Fruit fly (Drosophila melanogaster) whole organism, embryonic: ENCODE results near the gene ova.

Experiments used
- Ada2b ChIP-seq: fragments of 200-800 bp; sonication (Bioruptor generic); IDR thresholded peaks from 2 replicates; pipeline ENCODE4 v1.3.6; 2022; ENCODE audit warnings: missing biosample characterization, missing genetic modification characterization
- BtbVII ChIP-seq: fragments of 200-800 bp; sonication (Bioruptor generic); optimal IDR thresholded peaks from 3 replicates; lab custom pipeline; 2017; ENCODE audit warnings: missing biosample characterization, mild to moderate bottlenecking, missing genetic modification characterization
- CG10979 ChIP-seq: fragments of 200-800 bp; sonication (Bioruptor generic); optimal IDR thresholded peaks from 2 replicates; lab custom pipeline; 2018; ENCODE audit warnings: missing biosample characterization, mild to moderate bottlenecking, missing genetic modification characterization, moderate library complexity
- CG11504 ChIP-seq: fragments of 200-800 bp; sonication (Bioruptor generic); optimal IDR thresholded peaks from 3 replicates; lab custom pipeline; 2019; ENCODE audit warnings: missing biosample characterization, mild to moderate bottlenecking, missing genetic modification characterization, moderate library complexity
- CG1233 ChIP-seq: fragments of 200-800 bp; sonication (Bioruptor generic); optimal IDR thresholded peaks from 4 replicates; lab custom pipeline; 2018; ENCODE audit warnings: missing biosample characterization, mild to moderate bottlenecking, missing genetic modification characterization
- CG12659 ChIP-seq: fragments of 200-800 bp; sonication (Bioruptor generic); optimal IDR thresholded peaks from 3 replicates; lab custom pipeline; 2017; ENCODE audit warnings: mild to moderate bottlenecking, missing biosample characterization, missing genetic modification reagents, missing genetic modification characterization
- CG12744 ChIP-seq: fragments of 200-800 bp; sonication (Bioruptor generic); optimal IDR thresholded peaks from 2 replicates; lab custom pipeline; 2016; ENCODE audit warnings: missing biosample characterization, missing genetic modification characterization
- CG13624 ChIP-seq: fragments of 200-800 bp; sonication (Bioruptor generic); optimal IDR thresholded peaks from 2 replicates; lab custom pipeline; 2016; ENCODE audit warnings: missing biosample characterization, missing genetic modification characterization
- CG17612 ChIP-seq: fragments of 200-800 bp; sonication (Bioruptor generic); IDR thresholded peaks from 2 replicates; pipeline ENCODE4 v1.3.6; 2022; ENCODE audit warnings: missing biosample characterization, missing genetic modification characterization
- CG17912 ChIP-seq: fragments of 200-800 bp; sonication (Bioruptor generic); optimal IDR thresholded peaks from 2 replicates; lab custom pipeline; 2018; ENCODE audit warnings: missing biosample characterization, mild to moderate bottlenecking, missing genetic modification characterization
- CG18619 ChIP-seq: fragments of 200-800 bp; sonication (Bioruptor generic); optimal IDR thresholded peaks from 3 replicates; lab custom pipeline; 2017; ENCODE audit warnings: missing biosample characterization, mild to moderate bottlenecking, missing genetic modification characterization
- CG2129 ChIP-seq: fragments of 200-800 bp; sonication (Bioruptor generic); IDR thresholded peaks from 2 replicates; pipeline ENCODE4 v1.3.6; 2022; ENCODE audit warnings: missing biosample characterization, missing genetic modification characterization; ENCODE audit not compliant: partially characterized antibody
- CG2678 ChIP-seq: fragments of 200-800 bp; sonication (Bioruptor generic); optimal IDR thresholded peaks from 3 replicates; lab custom pipeline; 2019; ENCODE audit warnings: missing biosample characterization, mild to moderate bottlenecking, missing genetic modification characterization, moderate library complexity
- CG4328 ChIP-seq: fragments of 200-800 bp; sonication (Bioruptor generic); optimal IDR thresholded peaks from 3 replicates; lab custom pipeline; 2017; ENCODE audit warnings: missing biosample characterization, missing genetic modification reagents, missing genetic modification characterization
- CG43689 ChIP-seq: fragments of 200-800 bp; sonication (Bioruptor generic); IDR thresholded peaks from 2 replicates; pipeline ENCODE4 v1.3.6; 2022; ENCODE audit warnings: missing biosample characterization, missing genetic modification characterization
- CG6175 ChIP-seq: fragments of 200-800 bp; sonication (Bioruptor generic); IDR thresholded peaks from 3 replicates; pipeline ENCODE4 v1.3.6; 2022; ENCODE audit warnings: missing biosample characterization, missing genetic modification characterization
- CG6765 ChIP-seq: fragments of 200-800 bp; sonication (Bioruptor generic); optimal IDR thresholded peaks from 3 replicates; lab custom pipeline; 2017; ENCODE audit warnings: missing biosample characterization, mild to moderate bottlenecking, missing genetic modification characterization
- CG7556 ChIP-seq: fragments of 200-800 bp; sonication (Bioruptor generic); optimal IDR thresholded peaks from 2 replicates; lab custom pipeline; 2017; ENCODE audit warnings: missing biosample characterization, mild to moderate bottlenecking, missing genetic modification characterization
- CG9215 ChIP-seq: fragments of 200-800 bp; sonication (Bioruptor generic); IDR thresholded peaks from 2 replicates; pipeline ENCODE4 v1.3.6; 2022; ENCODE audit warnings: missing biosample characterization, missing genetic modification characterization
- CG9609 ChIP-seq: fragments of 200-800 bp; sonication (Bioruptor generic); optimal IDR thresholded peaks from 3 replicates; lab custom pipeline; 2016; ENCODE audit warnings: missing biosample characterization, missing genetic modification characterization
- CG9932 ChIP-seq: fragments of 200-800 bp; sonication (Bioruptor generic); IDR thresholded peaks from 2 replicates; pipeline ENCODE4 v1.3.6; 2022; ENCODE audit warnings: missing biosample characterization, missing genetic modification characterization
- CHES-1-like ChIP-seq: fragments of 200-800 bp; sonication (Bioruptor generic); optimal IDR thresholded peaks from 2 replicates; lab custom pipeline; 2016; ENCODE audit warnings: missing biosample characterization, missing genetic modification characterization
- Deaf1 ChIP-seq: fragments of 200-800 bp; optimal IDR thresholded peaks from 3 replicates; lab custom pipeline; 2019; ENCODE audit warnings: missing biosample characterization, mild to moderate bottlenecking, missing genetic modification characterization, moderate library complexity
- Dref ChIP-seq: fragments of 200-800 bp; sonication (Bioruptor generic); IDR thresholded peaks from 2 replicates; pipeline ENCODE4 v1.3.6; 2022; ENCODE audit warnings: missing biosample characterization, missing genetic modification characterization
- Hmr ChIP-seq: fragments of 200-800 bp; sonication (Bioruptor generic); optimal IDR thresholded peaks from 3 replicates; lab custom pipeline; 2017; ENCODE audit warnings: mild to moderate bottlenecking, missing biosample characterization, missing genetic modification reagents, missing genetic modification characterization
- Hr51 ChIP-seq, 2 experiments: fragments of 200-800 bp; sonication (Bioruptor generic); optimal IDR thresholded peaks; 2 replicates in 1 of 2; 3 replicates in 1 of 2; lab custom pipeline; 2016 to 2018; ENCODE audit warnings: missing biosample characterization in 2 of 2, missing genetic modification characterization in 2 of 2, mild to moderate bottlenecking in 1 of 2, moderate library complexity in 1 of 2
- Hr78 ChIP-seq, 2 experiments: fragments of 200-800 bp in 1 of 2; fragments of >200 bp in 1 of 2; sonication (Bioruptor generic) in 1 of 2; optimal IDR thresholded peaks; 2 replicates each; lab custom pipeline; 2017 to 2019; ENCODE audit warnings: missing biosample characterization in 2 of 2, missing genetic modification characterization in 2 of 2, mild to moderate bottlenecking in 1 of 2, moderate library complexity in 1 of 2
- Hsf ChIP-seq: fragments of 200-800 bp; sonication (Bioruptor generic); optimal IDR thresholded peaks from 3 replicates; lab custom pipeline; 2016; ENCODE audit warnings: missing biosample characterization, missing genetic modification characterization
- Lim3 ChIP-seq: fragments of 200-800 bp; sonication (Bioruptor generic); IDR thresholded peaks from 2 replicates; pipeline ENCODE4 v1.3.6; 2022; ENCODE audit warnings: missing biosample characterization, missing genetic modification characterization
- Max ChIP-seq: fragments of 200-800 bp; sonication (Bioruptor generic); optimal IDR thresholded peaks from 2 replicates; lab custom pipeline; 2016; ENCODE audit warnings: missing biosample characterization, mild to moderate bottlenecking, missing genetic modification characterization
- Meics ChIP-seq: fragments of 200-800 bp; sonication (Bioruptor generic); optimal IDR thresholded peaks from 2 replicates; lab custom pipeline; 2017; ENCODE audit warnings: missing biosample characterization, mild to moderate bottlenecking, missing genetic modification characterization
- Myb ChIP-seq: fragments of 200-800 bp; sonication (Bioruptor generic); optimal IDR thresholded peaks from 2 replicates; lab custom pipeline; 2016; ENCODE audit warnings: missing biosample characterization, missing genetic modification characterization
- Oli ChIP-seq: fragments of 200-800 bp; sonication (Bioruptor generic); optimal IDR thresholded peaks from 2 replicates; lab custom pipeline; 2018; ENCODE audit warnings: missing biosample characterization, mild to moderate bottlenecking, missing genetic modification characterization, moderate library complexity
- Optix ChIP-seq: fragments of 200-800 bp; sonication (Bioruptor generic); IDR thresholded peaks from 3 replicates; pipeline ENCODE4 v1.3.6; 2022; ENCODE audit warnings: missing biosample characterization, missing genetic modification characterization
- Side ChIP-seq: fragments of 200-800 bp; sonication (Bioruptor generic); optimal IDR thresholded peaks from 2 replicates; lab custom pipeline; 2016; ENCODE audit warnings: missing biosample characterization, missing genetic modification characterization
- abd-A ChIP-seq: fragments of 200-800 bp; sonication (Bioruptor generic); optimal IDR thresholded peaks from 3 replicates; lab custom pipeline; 2019; ENCODE audit warnings: missing biosample characterization, mild to moderate bottlenecking, missing genetic modification characterization, moderate library complexity
- ac ChIP-seq: fragments of 200-800 bp; sonication (Bioruptor generic); optimal IDR thresholded peaks from 3 replicates; lab custom pipeline; 2017; ENCODE audit warnings: missing biosample characterization, mild to moderate bottlenecking, missing genetic modification characterization
- chn ChIP-seq: fragments of 200-800 bp; sonication (Bioruptor generic); optimal IDR thresholded peaks from 2 replicates; lab custom pipeline; 2016; ENCODE audit warnings: missing biosample characterization, missing genetic modification characterization
- ewg ChIP-seq: fragments of 200-800 bp; sonication (Bioruptor generic); optimal IDR thresholded peaks from 3 replicates; lab custom pipeline; 2017; ENCODE audit warnings: mild to moderate bottlenecking, missing biosample characterization, missing genetic modification reagents, missing genetic modification characterization
- gfzf ChIP-seq: fragments of 200-800 bp; sonication (Bioruptor generic); optimal IDR thresholded peaks from 2 replicates; lab custom pipeline; 2016; ENCODE audit warnings: missing biosample characterization, mild to moderate bottlenecking, missing genetic modification characterization, moderate library complexity
- pum ChIP-seq: fragments of 200-800 bp; sonication (Bioruptor generic); optimal IDR thresholded peaks from 2 replicates; lab custom pipeline; 2016; ENCODE audit warnings: missing biosample characterization, missing genetic modification characterization
- pzg ChIP-seq: fragments of 200-800 bp; sonication (Bioruptor generic); optimal IDR thresholded peaks from 3 replicates; lab custom pipeline; 2018; ENCODE audit warnings: missing biosample characterization, mild to moderate bottlenecking, missing genetic modification characterization, moderate library complexity
- rib ChIP-seq: fragments of 200-800 bp; sonication (Bioruptor generic); IDR thresholded peaks from 2 replicates; pipeline ENCODE4 v1.3.6; 2022; ENCODE audit warnings: missing biosample characterization, missing genetic modification characterization
- row ChIP-seq: fragments of 200-800 bp; sonication (Bioruptor generic); IDR thresholded peaks from 3 replicates; pipeline ENCODE4 v1.3.6; 2022; ENCODE audit warnings: missing biosample characterization, missing genetic modification characterization
- sd ChIP-seq: fragments of 200-800 bp; sonication (Bioruptor generic); optimal IDR thresholded peaks from 3 replicates; lab custom pipeline; 2018; ENCODE audit warnings: missing biosample characterization, mild to moderate bottlenecking, missing genetic modification characterization, moderate library complexity
- sens ChIP-seq: fragments of 200-800 bp; sonication (Bioruptor generic); peaks from one replicate; lab custom pipeline; 2016; ENCODE audit warnings: missing biosample characterization, missing genetic modification characterization
- sob ChIP-seq: fragments of 200-800 bp; sonication (Bioruptor generic); IDR thresholded peaks from 2 replicates; pipeline ENCODE4 v1.3.6; 2022; ENCODE audit warnings: missing biosample characterization, missing genetic modification characterization
- tll ChIP-seq, 2 experiments: fragments of 200-800 bp in 1 of 2; fragments of >200 bp in 1 of 2; sonication (Bioruptor generic) in 1 of 2; optimal IDR thresholded peaks; 2 replicates each; lab custom pipeline; 2017 to 2019; ENCODE audit warnings: missing biosample characterization in 2 of 2, missing genetic modification characterization in 2 of 2, mild to moderate bottlenecking in 1 of 2, moderate library complexity in 1 of 2
- usp ChIP-seq: fragments of >200 bp; optimal IDR thresholded peaks from 2 replicates; lab custom pipeline; 2017; ENCODE audit warnings: missing biosample characterization, missing genetic modification characterization
- zfh2 ChIP-seq: fragments of 200-800 bp; sonication (Bioruptor generic); optimal IDR thresholded peaks from 2 replicates; lab custom pipeline; 2016; ENCODE audit warnings: missing biosample characterization, missing genetic modification characterization

Gene ova

dm6 chr2L:10237725-10238446, 6.4 kb upstream of the ova start, which contains the start of gene mthl15 (continued):
- TF ChIP-seq Oli, result no peak
- TF ChIP-seq pzg (GFP tag; lab: Kevin White, UChicago), result no peak
- no peak for TF ChIP-seq Side
- TF ChIP-seq CG2129 (GFP tag; lab: Robert Waterston, UW), result no peak
- no peak for TF ChIP-seq CG12744
- peak; percentile 72 for TF ChIP-seq Deaf1 (tag; lab: Kevin White, UChicago)
- no peak for TF ChIP-seq Optix
- TF ChIP-seq Hsf (GFP tag; lab: Kevin White, UChicago), result no peak
- no peak for TF ChIP-seq CG10979 (tag; lab: Kevin White, UChicago)
- no peak for TF ChIP-seq CG13624 (GFP tag; lab: Kevin White, UChicago)
- TF ChIP-seq pum (GFP tag; lab: Kevin White, UChicago), result no peak
- TF ChIP-seq Dref (GFP tag; lab: Robert Waterston, UW), result no peak
- no peak for TF ChIP-seq zfh2 (GFP tag; lab: Kevin White, UChicago)
- TF ChIP-seq usp (GFP tag; lab: Kevin White, UChicago), result no peak
- TF ChIP-seq Lim3 (GFP tag; lab: Robert Waterston, UW), result no peak
- peak; percentile 3 for TF ChIP-seq BtbVII (GFP tag; lab: Kevin White, UChicago)
- no peak for TF ChIP-seq chn (GFP tag; lab: Kevin White, UChicago)
- no peak for TF ChIP-seq Hr51 (GFP tag; optimal IDR thresholded peaks at IDR 0.05; lab: Kevin White, UChicago)
- no peak for TF ChIP-seq Max (GFP tag; lab: Kevin White, UChicago)
- TF ChIP-seq Ada2b (GFP tag; lab: Robert Waterston, UW), result no peak
- peak; percentile 52 for TF ChIP-seq sd (tag; lab: Kevin White, UChicago)
- no peak for TF ChIP-seq CG9609 (GFP tag; lab: Kevin White, UChicago)
- peak in 1 of 2 experiments; percentile 26 for TF ChIP-seq tll (GFP tag; optimal IDR thresholded peaks at IDR 0.05; lab: Kevin White, UChicago)
- no peak for TF ChIP-seq abd-A
- TF ChIP-seq sens (GFP tag; lab: Kevin White, UChicago), result peak; percentile 64
- peak; percentile 30 for TF ChIP-seq ac (GFP tag; lab: Kevin White, UChicago)
- peak; percentile 38 for TF ChIP-seq CG12659
- no peak for TF ChIP-seq CG18619
- TF ChIP-seq Myb (GFP tag; lab: Kevin White, UChicago), result no peak
- no peak for TF ChIP-seq CG9215 (GFP tag; lab: Robert Waterston, UW)
- no peak for TF ChIP-seq CG1233 (GFP tag; lab: Kevin White, UChicago)
- no peak for TF ChIP-seq Hmr (GFP tag; lab: Kevin White, UChicago)
- no peak for TF ChIP-seq gfzf (GFP tag; lab: Kevin White, UChicago)
- TF ChIP-seq row (GFP tag; lab: Robert Waterston, UW), result 0 out of 3 replicates have a peak, but pooled peaks have one; percentile 11
- TF ChIP-seq Hr78 (GFP tag; optimal IDR thresholded peaks at IDR 0.05; lab: Kevin White, UChicago), result no peak
- TF ChIP-seq ewg, result no peak
- TF ChIP-seq Meics (GFP tag; lab: Kevin White, UChicago), result peak; percentile 87
- TF ChIP-seq CG6175 (GFP tag; lab: Robert Waterston, UW), result no peak
- peak; percentile 22 for TF ChIP-seq CG17912 (GFP tag; lab: Kevin White, UChicago)
- TF ChIP-seq sob, result no peak
- no peak for TF ChIP-seq CG11504 (tag; lab: Kevin White, UChicago)
- no peak for TF ChIP-seq CG17612 (GFP tag; lab: Robert Waterston, UW)
- TF ChIP-seq CG43689 (GFP tag; lab: Robert Waterston, UW), result no peak
- TF ChIP-seq CG4328 (GFP tag; lab: Kevin White, UChicago), result no peak
- no peak for TF ChIP-seq rib (GFP tag; lab: Robert Waterston, UW)
- TF ChIP-seq CG9932 (GFP tag; lab: Robert Waterston, UW), result no peak
- TF ChIP-seq CHES-1-like (GFP tag; lab: Kevin White, UChicago), result no peak
- TF ChIP-seq CG6765 (GFP tag; lab: Kevin White, UChicago), result peak; percentile 34
- TF ChIP-seq CG2678, result no peak
- TF ChIP-seq CG7556 (GFP tag; lab: Kevin White, UChicago), result no peak
